Worm (Caenorhabditis elegans) whole organism, L3 larva: Measurements from ENCODE around the gene cla-1.

ENCODE experiments used
- R02D3.7 ChIP-seq: fragments of 150-350 bp; optimal IDR thresholded peaks from 2 replicates; lab custom pipeline; 2014; ENCODE audit warnings: missing biosample characterization, missing genetic modification characterization
- fos-1 ChIP-seq: fragments of 150-350 bp; optimal IDR thresholded peaks from 2 replicates; lab custom pipeline; 2014; ENCODE audit warnings: missing biosample characterization, missing genetic modification characterization
- nhr-11 ChIP-seq: fragments of 150-350 bp; optimal IDR thresholded peaks from 2 replicates; lab custom pipeline; 2014; ENCODE audit warnings: missing biosample characterization, missing genetic modification characterization
- nhr-12 ChIP-seq: fragments of 150-350 bp; optimal IDR thresholded peaks from 2 replicates; lab custom pipeline; 2014; ENCODE audit warnings: missing biosample characterization, missing genetic modification characterization
- snpc-4 ChIP-seq: fragments of 150-350 bp; optimal IDR thresholded peaks from 2 replicates; lab custom pipeline; 2014; ENCODE audit warnings: missing biosample characterization, missing genetic modification characterization
- zag-1 ChIP-seq: fragments of 150-350 bp; optimal IDR thresholded peaks from 2 replicates; lab custom pipeline; 2014; ENCODE audit warnings: missing biosample characterization, missing genetic modification characterization

DNA sequence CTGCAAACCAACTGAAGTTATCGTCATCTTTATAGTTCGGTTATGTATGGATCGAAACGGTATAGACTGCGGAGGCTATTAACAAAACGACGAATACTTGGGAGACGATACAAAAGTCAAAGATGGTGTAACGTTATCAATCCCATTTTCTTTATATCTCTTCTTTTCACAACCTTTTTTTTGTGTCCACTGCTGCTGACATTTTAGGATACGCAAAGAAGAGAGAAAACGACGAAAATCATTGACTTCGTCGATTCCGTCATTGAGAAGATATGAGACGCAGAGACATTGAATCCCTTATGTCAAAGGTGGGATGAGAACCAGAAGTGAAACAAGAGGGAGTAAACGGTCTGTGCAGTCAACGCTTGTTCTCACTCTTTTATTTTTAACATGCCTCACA, 62.4 kb downstream of the cla-1 start, which contains the start of gene cima-1:
- TF ChIP-seq nhr-11 (tag; lab: Kevin White, UChicago) (no peak), fos-1 (tag; lab: Kevin White, UChicago) (no peak), R02D3.7 (tag; lab: Kevin White, UChicago) (no peak), nhr-12 (tag; lab: Kevin White, UChicago) (no peak), snpc-4 (no peak), zag-1 (tag; lab: Kevin White, UChicago) (no peak)
